Fruit fly (Drosophila melanogaster): ENCODE data around the gene CG15443.

The CG15443 gene

DNA sequence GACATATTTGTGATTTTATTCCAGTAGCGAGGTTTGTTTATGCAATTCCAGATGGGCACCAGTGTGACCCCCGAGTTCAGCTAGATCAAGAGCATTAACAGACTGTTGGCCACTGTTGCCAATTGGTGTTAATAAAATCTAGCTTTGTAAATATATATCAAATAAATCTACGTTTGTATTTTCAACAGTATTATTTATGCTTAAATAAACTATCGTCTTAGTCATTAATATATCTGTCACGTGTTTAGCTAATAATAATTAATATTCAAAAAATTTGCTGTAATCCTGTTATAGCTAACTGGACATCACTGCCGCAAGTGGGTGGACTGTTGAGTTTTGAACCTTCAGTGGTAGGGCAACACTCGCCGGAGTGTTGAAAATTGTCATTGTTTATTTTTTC, 3.7 kb downstream of the CG15443 start, which contains the start of the genes mRpL27 and CG15435 (continued):
- TF ChIP-seq gsb (GFP tag; IDR thresholded peaks at IDR 0.05) (no peak), pho (GFP tag; optimal IDR thresholded peaks at IDR 0.05) (peak; percentile 16), CG9727 (GFP tag; optimal IDR thresholded peaks at IDR 0.05) (peak; percentile 15), CG12659 (GFP tag; optimal IDR thresholded peaks at IDR 0.05) (peak; percentile 76), gt (GFP tag; IDR thresholded peaks at IDR 0.05) (no peak), slp2 (GFP tag; optimal IDR thresholded peaks at IDR 0.05) (no peak), MTF-1 (GFP tag; optimal IDR thresholded peaks at IDR 0.05; ENCODE audit: borderline replicate concordance) (no peak), CG2678 (tag; optimal IDR thresholded peaks at IDR 0.05) (peak; percentile 53), knrl (GFP tag; IDR thresholded peaks at IDR 0.05; ENCODE audit: partially characterized antibody) (no peak), Dad (GFP tag; optimal IDR thresholded peaks at IDR 0.05) (no peak), slou (GFP tag; optimal IDR thresholded peaks at IDR 0.05) (no peak), CG10147 (GFP tag; optimal IDR thresholded peaks at IDR 0.05) (peak; percentile 54), Scr (GFP tag; IDR thresholded peaks at IDR 0.05; ENCODE audit: partially characterized antibody) (peak; percentile 41; the same call in 1 of the 2 replicates), lov (optimal IDR thresholded peaks at IDR 0.05) (no peak), lov (GFP tag; IDR thresholded peaks at IDR 0.05) (no peak), pzg (GFP tag; optimal IDR thresholded peaks at IDR 0.05) (peak; percentile 75), NFAT (GFP tag; IDR thresholded peaks at IDR 0.05) (no peak), E2f1 (GFP tag; IDR thresholded peaks at IDR 0.05) (no peak), CG11085 (GFP tag; IDR thresholded peaks at IDR 0.05) (no peak), ttk (GFP tag; IDR thresholded peaks at IDR 0.05) (no peak), Abd-B (GFP tag; optimal IDR thresholded peaks at IDR 0.05) (peak; percentile 10), cad (GFP tag; optimal IDR thresholded peaks at IDR 0.05) (no peak), Drgx (GFP tag; IDR thresholded peaks at IDR 0.05) (no peak), Nf-YA (GFP tag; IDR thresholded peaks at IDR 0.05) (no peak), CG15011 (GFP tag; optimal IDR thresholded peaks at IDR 0.05) (no peak), kay (GFP tag; optimal IDR thresholded peaks at IDR 0.05) (no peak), phol (tag; optimal IDR thresholded peaks at IDR 0.05) (peak; percentile 56), CG8944 (GFP tag; optimal IDR thresholded peaks at IDR 0.05) (no peak), CG2712 (tag; optimal IDR thresholded peaks at IDR 0.05) (peak; percentile 59), sqz (GFP tag; optimal IDR thresholded peaks at IDR 0.05) (no peak), nerfin-2 (GFP tag; IDR thresholded peaks at IDR 0.05; ENCODE audit: partially characterized antibody) (no peak), ind (GFP tag; optimal IDR thresholded peaks at IDR 0.05) (no peak), E2f2 (GFP tag; IDR thresholded peaks at IDR 0.05) (no peak), CG10431 (GFP tag; optimal IDR thresholded peaks at IDR 0.05) (no peak), vvl (GFP tag; IDR thresholded peaks at IDR 0.05) (peak; percentile 62), ro (GFP tag; IDR thresholded peaks at IDR 0.05) (no peak), YL-1 (GFP tag; optimal IDR thresholded peaks at IDR 0.05) (peak; percentile 75), lab (GFP tag; optimal IDR thresholded peaks at IDR 0.05) (peak; percentile 35), CG5180 (GFP tag; optimal IDR thresholded peaks at IDR 0.05) (no peak), CG9437 (GFP tag; optimal IDR thresholded peaks at IDR 0.05) (no peak), CG4404 (GFP tag; IDR thresholded peaks at IDR 0.05) (no peak), grn (GFP tag; optimal IDR thresholded peaks at IDR 0.05) (no peak), CG1647 (GFP tag; optimal IDR thresholded peaks at IDR 0.05) (no peak), Rx (GFP tag; IDR thresholded peaks at IDR 0.05) (0 out of 2 replicates have a peak, but pooled peaks have one; percentile 14), CG14710 (tag; optimal IDR thresholded peaks at IDR 0.05) (peak; percentile 100), CG13424 (tag; optimal IDR thresholded peaks at IDR 0.05) (peak; percentile 58), HLHmδ (GFP tag; optimal IDR thresholded peaks at IDR 0.05) (no peak), jigr1 (GFP tag; IDR thresholded peaks at IDR 0.05) (no peak), fd96Cb (tag; optimal IDR thresholded peaks at IDR 0.05) (no peak), Xrp1 (GFP tag; IDR thresholded peaks at IDR 0.05) (peak; percentile 44; the same call in 1 of the 2 replicates), CG42726 (GFP tag; IDR thresholded peaks at IDR 0.05; ENCODE audit: partially characterized antibody) (no peak), al (GFP tag; IDR thresholded peaks at IDR 0.05) (no peak)

Measured in whole organism, embryonic.